Fruit fly (Drosophila melanogaster): ENCODE results near the gene CG18213.
A peak's percentile ranks its signal among the peaks of the same experiment; 100 is the strongest.

DNA sequence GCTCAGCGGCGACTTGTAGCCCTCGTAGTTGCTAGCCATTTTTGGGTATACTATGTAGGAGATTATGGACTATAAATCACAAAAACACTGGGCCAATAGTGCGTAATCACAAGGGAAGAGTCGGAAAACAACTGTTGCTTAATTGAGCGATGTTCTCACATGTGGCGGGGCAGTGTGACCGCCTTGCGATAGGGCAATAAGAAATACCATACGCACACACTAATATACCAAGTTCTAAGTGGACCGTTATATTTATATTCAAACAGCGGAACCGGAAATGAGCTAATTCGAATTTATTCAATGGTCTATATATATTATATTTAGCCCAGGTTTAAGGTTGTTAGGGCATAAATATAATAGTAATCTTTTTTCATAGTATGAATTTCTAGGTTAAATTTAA, 19.0 kb downstream of the CG18213 start, which contains the start of gene Adsl:
- no peak for TF ChIP-seq pan (optimal IDR thresholded peaks at IDR 0.05)
- TF ChIP-seq psq (GFP tag; optimal IDR thresholded peaks at IDR 0.05), result no peak
- TF ChIP-seq usp (GFP tag; optimal IDR thresholded peaks at IDR 0.05), result no peak
- peak; percentile 46 for TF ChIP-seq Hr83 (GFP tag; optimal IDR thresholded peaks at IDR 0.05; ENCODE audit: poor library complexity, severe bottlenecking)
- no peak for TF ChIP-seq lola (GFP tag; optimal IDR thresholded peaks at IDR 0.05)

Data from whole organism, wandering third instar larva.